Fruit fly (Drosophila melanogaster): Measurements from ENCODE around the gene Doa.

dm6 chr3R:28970266-28970665 is 82.4 kb downstream of the Doa start, which contains the start of gene DIP-gamma:
- TF ChIP-seq CG7101 (tag; optimal IDR thresholded peaks at IDR 0.05) (no peak), CG1620 (GFP tag; optimal IDR thresholded peaks at IDR 0.05) (no peak), bab1 (GFP tag; optimal IDR thresholded peaks at IDR 0.05) (no peak), kay (GFP tag; ENCODE audit: borderline replicate concordance) (no peak), Hr96 (GFP tag; optimal IDR thresholded peaks at IDR 0.05) (no peak), CG7045 (GFP tag; optimal IDR thresholded peaks at IDR 0.05) (no peak), CG33017 (tag; optimal IDR thresholded peaks at IDR 0.05) (no peak), Mnt (GFP tag; optimal IDR thresholded peaks at IDR 0.05) (no peak), toe (GFP tag; optimal IDR thresholded peaks at IDR 0.05) (no peak)
